Worm (Caenorhabditis elegans): ENCODE measurements around the gene snr-5.

The snr-5 gene

ce11 chrIII:7880132-7880715 lies 18.4 kb downstream of the snr-5 start (continued):
- TF ChIP-seq fos-1 (tag; optimal IDR thresholded peaks at IDR 0.05) = no peak
- no peak for TF ChIP-seq aha-1 (tag; optimal IDR thresholded peaks at IDR 0.05)
- no peak for TF ChIP-seq nhr-85 (tag)
- no peak for TF ChIP-seq nhr-90 (tag; optimal IDR thresholded peaks at IDR 0.05; ENCODE audit: poor library complexity)
- no peak for TF ChIP-seq jun-1 (tag; optimal IDR thresholded peaks at IDR 0.05)
- TF ChIP-seq rnt-1 (tag; optimal IDR thresholded peaks at IDR 0.05) = peak; percentile 53
- no peak for TF ChIP-seq ets-5 (GFP tag; IDR thresholded peaks at IDR 0.05)
- TF ChIP-seq unc-130 (tag; optimal IDR thresholded peaks at IDR 0.05) = peak; percentile 21
- TF ChIP-seq snpc-4 (tag; optimal IDR thresholded peaks at IDR 0.05) = no peak
- no peak for TF ChIP-seq sptf-1 (tag; optimal IDR thresholded peaks at IDR 0.05)
- peak; percentile 20 for TF ChIP-seq snu-23 (GFP tag; optimal IDR thresholded peaks at IDR 0.05)
- no peak for TF ChIP-seq ceh-90 (tag; optimal IDR thresholded peaks at IDR 0.05)
- TF ChIP-seq C34B4.2 (tag; optimal IDR thresholded peaks at IDR 0.05) = no peak

DNA sequence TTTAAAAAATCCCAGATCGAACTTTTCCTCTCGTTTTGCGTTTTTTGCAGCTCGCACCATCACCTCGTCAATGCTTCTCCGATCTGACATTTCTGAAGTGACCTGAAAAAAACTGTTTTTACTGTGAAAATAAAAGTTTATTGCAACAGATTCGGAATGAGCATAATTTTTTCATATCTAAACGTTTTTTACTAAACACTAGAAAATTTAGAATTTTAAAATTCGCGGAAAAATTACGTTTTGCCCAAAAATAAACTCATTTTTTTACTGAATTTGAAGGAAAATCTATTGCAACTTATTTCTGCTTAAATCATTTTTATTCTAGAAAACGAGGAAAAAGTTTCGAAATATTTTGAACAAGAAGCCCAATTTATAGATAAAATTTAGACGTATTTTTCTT lies 21.0 kb downstream of the snr-5 start, which contains the start of gene ZK688.9:
TSS of gene ZK688.9 (minus strand) at position 101 of the 400 bp plus-strand sequence.
- TF ChIP-seq irx-1 (tag; optimal IDR thresholded peaks at IDR 0.05) (no peak), tlp-1 (tag; optimal IDR thresholded peaks at IDR 0.05) (no peak), unc-130 (tag; optimal IDR thresholded peaks at IDR 0.05) (no peak), unc-62 (GFP tag; optimal IDR thresholded peaks at IDR 0.05) (no peak), sup-37 (GFP tag; optimal IDR thresholded peaks at IDR 0.05) (no peak), unc-30 (tag; optimal IDR thresholded peaks at IDR 0.05) (no peak), ceh-8 (GFP tag; optimal IDR thresholded peaks at IDR 0.05) (no peak), ets-5 (GFP tag; IDR thresholded peaks at IDR 0.05) (no peak), C34B4.2 (tag; optimal IDR thresholded peaks at IDR 0.05) (no peak)

ce11 chrIII:7884863-7885262 lies 23.0 kb downstream of the snr-5 start, which contains the start of gene ZK688.11:
Gene ZK688.11 (minus strand): TSS chrIII:7884963.
- TF ChIP-seq rnt-1 (tag; optimal IDR thresholded peaks at IDR 0.05) (no peak), zip-4 (GFP tag; optimal IDR thresholded peaks at IDR 0.05) (no peak), ceh-90 (tag; optimal IDR thresholded peaks at IDR 0.05) (no peak)

ce11 chrIII:7889036-7889435 lies 27.2 kb downstream of the snr-5 start:
- no peak for TF ChIP-seq efl-1 (optimal IDR thresholded peaks at IDR 0.05)
- TF ChIP-seq efl-1 (GFP tag; optimal IDR thresholded peaks at IDR 0.05 in 1 of 2) = peak in 1 of 2 experiments; percentile 91
- no peak for TF ChIP-seq lir-3 (tag; optimal IDR thresholded peaks at IDR 0.05; ENCODE audit: poor library complexity)
- TF ChIP-seq zag-1 (tag; optimal IDR thresholded peaks at IDR 0.05) = no peak

DNA sequence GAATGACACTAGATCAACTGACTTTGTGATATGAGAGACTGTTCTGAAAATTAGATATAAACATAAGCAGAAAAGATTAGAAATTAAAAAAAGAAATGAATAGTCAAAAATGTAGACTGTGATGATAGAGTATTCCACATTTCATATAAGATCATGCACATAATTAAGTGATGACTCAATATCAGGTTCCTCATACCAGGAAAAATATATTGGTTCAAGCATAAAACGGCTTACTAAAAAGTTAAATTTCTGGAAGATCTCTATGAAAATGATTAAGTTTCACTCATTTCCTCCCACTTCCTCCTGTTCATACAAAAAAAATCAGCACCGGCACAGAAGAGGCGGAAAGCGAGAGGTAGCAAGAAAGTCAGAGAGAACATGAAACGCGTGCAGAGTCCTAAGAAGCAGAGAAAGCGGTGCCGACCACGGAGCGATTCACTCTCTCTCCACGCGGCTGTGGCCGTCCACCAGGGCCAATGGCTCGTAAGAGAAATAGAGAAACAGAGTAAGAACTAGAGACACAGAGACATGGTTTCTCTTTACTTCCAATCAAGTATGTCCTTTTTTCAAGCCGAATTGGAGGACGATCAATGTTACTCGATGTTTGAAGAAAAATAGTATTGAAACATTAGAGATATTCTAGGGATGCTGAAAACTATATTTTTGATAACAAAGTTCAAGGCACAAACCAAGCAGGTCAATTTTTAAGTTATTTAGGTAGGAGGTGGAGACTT lies 29.9 kb downstream of the snr-5 start, which contains the start of the genes ZK688.5 and fahd-1:
TSS of gene ZK688.5 (minus strand) at position 51 of the 734 bp plus-strand sequence.
TSS of gene fahd-1 (plus strand) at position 684 of the 734 bp plus-strand sequence.
- peak; percentile 41 for TF ChIP-seq F16B12.6 (tag; optimal IDR thresholded peaks at IDR 0.05)
- TF ChIP-seq ets-5 (GFP tag; IDR thresholded peaks at IDR 0.05) = no peak
- peak; percentile 60 for TF ChIP-seq C16A3.4 (tag; optimal IDR thresholded peaks at IDR 0.05)
- TF ChIP-seq egl-13 (tag; optimal IDR thresholded peaks at IDR 0.05) = no peak
- TF ChIP-seq isw-1 (GFP tag; IDR thresholded peaks at IDR 0.05) = peak; percentile 35; the same call in 1 of the 2 replicates
- no peak for TF ChIP-seq tlp-1 (tag; optimal IDR thresholded peaks at IDR 0.05)
- no peak for TF ChIP-seq nhr-12 (tag; optimal IDR thresholded peaks at IDR 0.05)
- no peak for TF ChIP-seq sox-4 (tag; optimal IDR thresholded peaks at IDR 0.05)
- no peak for TF ChIP-seq nhr-84 (tag; optimal IDR thresholded peaks at IDR 0.05)
- TF ChIP-seq pqm-1 (tag; optimal IDR thresholded peaks at IDR 0.05) = no peak
- peak; percentile 70 to 71 for TF ChIP-seq lin-35 (GFP tag; optimal IDR thresholded peaks at IDR 0.05)
- peak; percentile 71 for TF ChIP-seq rnt-1 (tag; optimal IDR thresholded peaks at IDR 0.05)
- no peak for TF ChIP-seq fos-1 (tag; optimal IDR thresholded peaks at IDR 0.05)
- TF ChIP-seq xbp-1 (tag; optimal IDR thresholded peaks at IDR 0.05) = peak; percentile 55
- TF ChIP-seq lin-39 (tag; optimal IDR thresholded peaks at IDR 0.05) = no peak
- no peak for TF ChIP-seq lin-13 (GFP tag; optimal IDR thresholded peaks at IDR 0.05)
- TF ChIP-seq alr-1 (tag; optimal IDR thresholded peaks at IDR 0.05; ENCODE audit: borderline replicate concordance) = no peak
- TF ChIP-seq lin-15B (tag; optimal IDR thresholded peaks at IDR 0.05) = no peak
- peak; percentile 49 for TF ChIP-seq nhr-77 (tag; optimal IDR thresholded peaks at IDR 0.05)
- TF ChIP-seq sptf-1 (tag; optimal IDR thresholded peaks at IDR 0.05) = no peak
- TF ChIP-seq nhr-85 (tag) = peak; percentile 79
- peak; percentile 76 for TF ChIP-seq skn-1 (tag; optimal IDR thresholded peaks at IDR 0.05)
- TF ChIP-seq snpc-4 (tag; optimal IDR thresholded peaks at IDR 0.05) = peak; percentile 51
- no peak for TF ChIP-seq pag-3 (tag; optimal IDR thresholded peaks at IDR 0.05; ENCODE audit: borderline replicate concordance, insufficient read depth)
- TF ChIP-seq C34B4.2 (tag; optimal IDR thresholded peaks at IDR 0.05) = no peak
- no peak for TF ChIP-seq efl-3 (GFP tag; optimal IDR thresholded peaks at IDR 0.05)
- TF ChIP-seq nhr-11 (tag; optimal IDR thresholded peaks at IDR 0.05) = no peak

Measured in whole organism, L1 larva.